Worm (Caenorhabditis elegans): ENCODE data around the gene B0244.9.

DNA sequence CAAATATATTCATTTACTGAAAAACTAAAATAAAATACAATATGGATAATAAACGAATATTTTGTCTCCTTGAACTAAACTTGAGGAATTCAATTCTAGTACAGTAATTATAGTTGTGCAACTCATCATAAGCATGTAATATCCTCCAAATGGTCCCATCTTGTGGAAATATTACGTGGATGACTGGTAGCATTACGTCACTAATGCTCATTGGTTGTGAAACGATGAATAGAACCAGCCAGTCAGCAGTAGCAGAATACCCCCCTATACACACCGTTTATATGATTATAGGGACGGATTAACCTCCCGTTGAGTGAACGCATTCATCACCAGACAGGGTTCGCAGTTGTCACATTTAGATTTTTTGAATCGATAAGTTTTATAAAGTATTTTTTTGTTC is 12.4 kb downstream of the B0244.9 start:
- TF ChIP-seq tab-1 (GFP tag; IDR thresholded peaks at IDR 0.05) (no peak), T22C8.4 (GFP tag; IDR thresholded peaks at IDR 0.05) (no peak)

Measured in whole organism, midembryonic.